Fruit fly (Drosophila melanogaster) whole organism, embryonic: ENCODE measurements around the gene TwdlR.

Source experiments
- ATbp ChIP-seq: fragments of 200-800 bp; sonication (Bioruptor generic); optimal IDR thresholded peaks from 2 replicates; lab custom pipeline; 2017; ENCODE audit warnings: missing biosample characterization, mild to moderate bottlenecking, missing genetic modification characterization, missing genetic modification reagents
- Bdp1 ChIP-seq: fragments of 200-800 bp; sonication (Bioruptor generic); optimal IDR thresholded peaks from 3 replicates; lab custom pipeline; 2016; ENCODE audit warnings: missing biosample characterization, missing genetic modification characterization
- CG10654 ChIP-seq: fragments of 200-800 bp; sonication (Bioruptor generic); optimal IDR thresholded peaks from 2 replicates; lab custom pipeline; 2016; ENCODE audit warnings: missing biosample characterization, missing genetic modification characterization
- CG11696 ChIP-seq: fragments of 200-800 bp; sonication (Bioruptor generic); IDR thresholded peaks from 2 replicates; pipeline ENCODE4 v1.3.6; 2022; ENCODE audit warnings: missing biosample characterization, missing genetic modification characterization
- CG13894 ChIP-seq: fragments of 200-800 bp; sonication (Bioruptor generic); optimal IDR thresholded peaks from 3 replicates; lab custom pipeline; 2018; ENCODE audit warnings: missing biosample characterization, mild to moderate bottlenecking, missing genetic modification characterization, moderate library complexity
- CG1529 ChIP-seq: fragments of 200-800 bp; sonication (Bioruptor generic); optimal IDR thresholded peaks from 3 replicates; lab custom pipeline; 2018; ENCODE audit warnings: missing biosample characterization, missing genetic modification characterization
- CG15514 ChIP-seq: fragments of 200-800 bp; sonication (Bioruptor generic); optimal IDR thresholded peaks from 3 replicates; lab custom pipeline; 2017; ENCODE audit warnings: missing biosample characterization, missing genetic modification characterization, mild to moderate bottlenecking, moderate library complexity, missing genetic modification reagents
- CG15696 ChIP-seq: fragments of 200-800 bp; sonication (Bioruptor generic); optimal IDR thresholded peaks from 2 replicates; lab custom pipeline; 2019; ENCODE audit warnings: missing biosample characterization, mild to moderate bottlenecking, missing genetic modification characterization, moderate library complexity
- CG17568 ChIP-seq: fragments of 200-800 bp; sonication (Bioruptor generic); optimal IDR thresholded peaks from 2 replicates; lab custom pipeline; 2018; ENCODE audit warnings: missing biosample characterization, mild to moderate bottlenecking, missing genetic modification characterization, moderate library complexity
- CG17829 ChIP-seq: fragments of 200-800 bp; optimal IDR thresholded peaks from 2 replicates; lab custom pipeline; 2019; ENCODE audit warnings: missing biosample characterization, mild to moderate bottlenecking, missing genetic modification characterization, moderate library complexity
- CG18599 ChIP-seq: fragments of 200-800 bp; sonication (Bioruptor generic); optimal IDR thresholded peaks from 3 replicates; lab custom pipeline; 2017; ENCODE audit warnings: missing biosample characterization, missing genetic modification characterization, mild to moderate bottlenecking, moderate library complexity, missing genetic modification reagents
- CG2889 ChIP-seq: fragments of 200-800 bp; sonication (Bioruptor generic); IDR thresholded peaks from 3 replicates; pipeline ENCODE4 v1.3.6; 2022; ENCODE audit warnings: missing biosample characterization, missing genetic modification characterization
- CG34422 ChIP-seq: fragments of 200-800 bp; sonication (Bioruptor generic); IDR thresholded peaks from 3 replicates; pipeline ENCODE4 v1.3.6; 2022; ENCODE audit warnings: missing biosample characterization, missing genetic modification characterization
- CG3726 ChIP-seq: fragments of 200-800 bp; sonication (Bioruptor generic); IDR thresholded peaks from 3 replicates; pipeline ENCODE4, ENCODE4 v1.3.6; 2022; ENCODE audit warnings: missing biosample characterization, missing genetic modification characterization
- CG4404 ChIP-seq: fragments of 200-800 bp; sonication (Bioruptor generic); IDR thresholded peaks from 2 replicates; pipeline ENCODE4 v1.3.6; 2022; ENCODE audit warnings: missing biosample characterization, missing genetic modification characterization
- CG4854 ChIP-seq: fragments of 200-800 bp; sonication (Bioruptor generic); optimal IDR thresholded peaks from 2 replicates; lab custom pipeline; 2016; ENCODE audit warnings: missing biosample characterization, missing genetic modification characterization, inconsistent platforms
- CG6813 ChIP-seq: fragments of 200-800 bp; sonication (Bioruptor generic); optimal IDR thresholded peaks from 2 replicates; lab custom pipeline; 2017; ENCODE audit warnings: missing biosample characterization, missing genetic modification characterization, mild to moderate bottlenecking, moderate library complexity, missing genetic modification reagents
- CG7786 ChIP-seq: fragments of 200-800 bp; sonication (Bioruptor generic); optimal IDR thresholded peaks from 2 replicates; lab custom pipeline; 2016; ENCODE audit warnings: missing biosample characterization, missing genetic modification characterization
- ERR ChIP-seq: fragments of 200-800 bp; sonication (Bioruptor generic); optimal IDR thresholded peaks from 2 replicates; lab custom pipeline; 2016; ENCODE audit warnings: missing biosample characterization, missing genetic modification characterization
- Fer3 ChIP-seq: fragments of 200-800 bp; sonication (Bioruptor generic); optimal IDR thresholded peaks from 2 replicates; lab custom pipeline; 2018; ENCODE audit warnings: missing biosample characterization, mild to moderate bottlenecking, missing genetic modification characterization, moderate library complexity
- Jarid2 ChIP-seq: fragments of 200-800 bp; sonication (Bioruptor generic); optimal IDR thresholded peaks from 3 replicates; lab custom pipeline; 2017; ENCODE audit warnings: mild to moderate bottlenecking, missing biosample characterization, missing genetic modification reagents, missing genetic modification characterization
- MTF-1 ChIP-seq: fragments of 200-800 bp; sonication (Bioruptor generic); optimal IDR thresholded peaks from 2 replicates; lab custom pipeline; 2018; ENCODE audit warnings: missing biosample characterization, mild to moderate bottlenecking, missing genetic modification characterization, borderline replicate concordance
- Nf-YC ChIP-seq: fragments of 200-800 bp; optimal IDR thresholded peaks from 3 replicates; lab custom pipeline; 2019; ENCODE audit warnings: missing biosample characterization, mild to moderate bottlenecking, missing genetic modification characterization, moderate library complexity
- Oaz ChIP-seq: fragments of 200-800 bp; sonication (Bioruptor generic); IDR thresholded peaks from 2 replicates; pipeline ENCODE4 v1.3.6; 2022; ENCODE audit warnings: missing biosample characterization, missing genetic modification characterization
- Opbp ChIP-seq: fragments of 200-800 bp; sonication (Bioruptor generic); IDR thresholded peaks from 3 replicates; pipeline ENCODE4 v1.3.6; 2022; ENCODE audit warnings: missing biosample characterization, missing genetic modification characterization; ENCODE audit not compliant: partially characterized antibody
- Six4 ChIP-seq: fragments of 200-800 bp; sonication (Bioruptor generic); optimal IDR thresholded peaks from 2 replicates; lab custom pipeline; 2016; ENCODE audit warnings: missing biosample characterization, missing genetic modification characterization
- Xbp1 ChIP-seq: fragments of 200-800 bp; sonication (Bioruptor generic); optimal IDR thresholded peaks from 3 replicates; lab custom pipeline; 2016; ENCODE audit warnings: missing biosample characterization, mild to moderate bottlenecking, missing genetic modification characterization
- bigmax ChIP-seq: fragments of 200-800 bp; sonication (Bioruptor generic); optimal IDR thresholded peaks from 2 replicates; lab custom pipeline; 2018; ENCODE audit warnings: missing biosample characterization, mild to moderate bottlenecking, missing genetic modification characterization
- bowl ChIP-seq: fragments of 200-800 bp; sonication (Bioruptor generic); IDR thresholded peaks from 2 replicates; pipeline ENCODE4 v1.3.6; 2022; ENCODE audit warnings: missing biosample characterization, missing genetic modification characterization
- bsh ChIP-seq, 2 experiments: fragments of 200-800 bp; sonication (Bioruptor generic); optimal IDR thresholded peaks; 2 replicates each; lab custom pipeline; 2017 to 2018; ENCODE audit warnings: mild to moderate bottlenecking in 2 of 2, missing biosample characterization in 2 of 2, missing genetic modification characterization in 2 of 2, moderate library complexity in 1 of 2
- chinmo ChIP-seq: fragments of 200-800 bp; sonication (Bioruptor generic); IDR thresholded peaks from 4 replicates; pipeline ENCODE4 v1.3.6; 2022; ENCODE audit warnings: missing biosample characterization, missing genetic modification characterization; ENCODE audit not compliant: partially characterized antibody
- chn ChIP-seq: fragments of 200-800 bp; sonication (Bioruptor generic); optimal IDR thresholded peaks from 2 replicates; lab custom pipeline; 2016; ENCODE audit warnings: missing biosample characterization, missing genetic modification characterization
- corto ChIP-seq: fragments of 200-800 bp; sonication (Bioruptor generic); optimal IDR thresholded peaks from 2 replicates; lab custom pipeline; 2016; ENCODE audit warnings: missing biosample characterization, mild to moderate bottlenecking, missing genetic modification characterization, moderate library complexity
- dan ChIP-seq: fragments of 200-800 bp; sonication (Bioruptor generic); IDR thresholded peaks from 2 replicates; pipeline ENCODE4 v1.3.6; 2022; ENCODE audit warnings: missing biosample characterization, missing genetic modification characterization
- dati ChIP-seq: fragments of 200-800 bp; sonication (Bioruptor generic); IDR thresholded peaks from 2 replicates; pipeline ENCODE4 v1.3.6; 2022; ENCODE audit warnings: missing biosample characterization, missing genetic modification characterization
- gce ChIP-seq: fragments of 200-800 bp; sonication (Bioruptor generic); IDR thresholded peaks from 3 replicates; pipeline ENCODE4 v1.3.6; 2022; ENCODE audit warnings: missing biosample characterization, missing genetic modification characterization
- ham ChIP-seq: fragments of 200-800 bp; sonication (Bioruptor generic); IDR thresholded peaks from 2 replicates; pipeline ENCODE4 v1.3.6; 2022; ENCODE audit warnings: missing biosample characterization, missing genetic modification characterization
- her ChIP-seq: fragments of 200-800 bp; sonication (Bioruptor generic); optimal IDR thresholded peaks from 2 replicates; lab custom pipeline; 2016; ENCODE audit warnings: missing biosample characterization, missing genetic modification characterization
- hkb ChIP-seq, 2 experiments: fragments of 200-800 bp in 1 of 2; fragments of >200 bp in 1 of 2; sonication (Bioruptor generic) in 1 of 2; IDR thresholded peaks in 1 of 2; optimal IDR thresholded peaks in 1 of 2; 2 replicates each; pipeline versions ENCODE4 v1.3.6 to Lab custom; 2017 to 2022; ENCODE audit warnings: missing biosample characterization in 1 of 2, missing genetic modification characterization in 1 of 2
- hth ChIP-seq: fragments of >200 bp; optimal IDR thresholded peaks from 2 replicates; lab custom pipeline; 2017; ENCODE audit warnings: inconsistent platforms
- kah ChIP-seq: fragments of 200-800 bp; sonication (Bioruptor generic); optimal IDR thresholded peaks from 2 replicates; lab custom pipeline; 2018; ENCODE audit warnings: missing biosample characterization, mild to moderate bottlenecking, missing genetic modification characterization
- nerfin-1 ChIP-seq: fragments of 200-800 bp; sonication (Bioruptor generic); optimal IDR thresholded peaks from 3 replicates; lab custom pipeline; 2019; ENCODE audit warnings: missing biosample characterization, mild to moderate bottlenecking, missing genetic modification characterization, moderate library complexity
- pita ChIP-seq: fragments of 200-800 bp; sonication (Bioruptor generic); optimal IDR thresholded peaks from 2 replicates; lab custom pipeline; 2017; ENCODE audit warnings: missing biosample characterization, mild to moderate bottlenecking, missing genetic modification characterization
- repo ChIP-seq: fragments of 200-800 bp; sonication (Bioruptor generic); optimal IDR thresholded peaks from 2 replicates; lab custom pipeline; 2016; ENCODE audit warnings: missing biosample characterization, missing genetic modification characterization
- sima ChIP-seq: fragments of 200-800 bp; sonication (Bioruptor generic); optimal IDR thresholded peaks from 2 replicates; lab custom pipeline; 2016; ENCODE audit warnings: missing biosample characterization, missing genetic modification characterization
- sob ChIP-seq: fragments of 200-800 bp; sonication (Bioruptor generic); IDR thresholded peaks from 2 replicates; pipeline ENCODE4 v1.3.6; 2022; ENCODE audit warnings: missing biosample characterization, missing genetic modification characterization
- stc ChIP-seq: fragments of 200-800 bp; sonication (Bioruptor generic); IDR thresholded peaks from 2 replicates; pipeline ENCODE4 v1.3.6; 2022; ENCODE audit warnings: missing biosample characterization, missing genetic modification characterization
- twi ChIP-seq: fragments of 200-800 bp; optimal IDR thresholded peaks from 2 replicates; lab custom pipeline; 2019; ENCODE audit warnings: missing biosample characterization, mild to moderate bottlenecking, missing genetic modification characterization, moderate library complexity
- tx ChIP-seq: fragments of 200-800 bp; sonication (Bioruptor generic); optimal IDR thresholded peaks from 2 replicates; lab custom pipeline; 2016; ENCODE audit warnings: missing biosample characterization, missing genetic modification characterization
- zen ChIP-seq: fragments of 200-800 bp; sonication (Bioruptor generic); optimal IDR thresholded peaks from 3 replicates; lab custom pipeline; 2018; ENCODE audit warnings: missing biosample characterization, mild to moderate bottlenecking, missing genetic modification characterization, moderate library complexity

Gene TwdlR

DNA sequence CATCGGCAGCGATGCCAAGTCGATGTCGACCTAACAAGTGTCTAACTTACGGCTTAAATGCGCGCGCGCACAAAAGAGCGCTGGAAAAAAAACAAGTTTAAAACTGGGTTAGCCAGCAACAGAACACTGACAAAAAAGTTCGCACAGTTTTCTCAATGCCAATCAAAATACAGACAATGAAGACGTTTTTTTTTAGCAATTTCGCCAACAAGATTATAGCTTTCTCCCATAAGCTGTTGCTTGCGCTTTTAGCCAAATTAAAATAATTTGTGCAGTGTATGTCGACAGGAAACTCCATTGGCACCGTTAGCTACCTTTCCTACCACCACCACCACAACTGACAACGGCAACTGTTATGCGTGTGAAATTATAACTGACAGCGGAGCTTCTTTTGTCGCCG lies 19.9 kb downstream of the TwdlR start (continued):
- TF ChIP-seq pita, result no peak
- no peak for TF ChIP-seq hth
- TF ChIP-seq Xbp1 (GFP tag; lab: Kevin White, UChicago), result peak; percentile 53
- no peak for TF ChIP-seq nerfin-1 (tag; lab: Kevin White, UChicago)
- no peak for TF ChIP-seq CG15696 (tag; lab: Kevin White, UChicago)
- no peak for TF ChIP-seq twi (tag; lab: Kevin White, UChicago)
- TF ChIP-seq Nf-YC (tag; lab: Kevin White, UChicago), result no peak
- TF ChIP-seq zen (tag; lab: Kevin White, UChicago), result no peak
- no peak for TF ChIP-seq dan (GFP tag; lab: Robert Waterston, UW)
- TF ChIP-seq tx (GFP tag; lab: Kevin White, UChicago), result peak; percentile 31
- TF ChIP-seq ham (GFP tag; lab: Robert Waterston, UW), result no peak
- TF ChIP-seq CG15514 (GFP tag; lab: Kevin White, UChicago), result peak; percentile 47
- no peak for TF ChIP-seq sima (GFP tag; lab: Kevin White, UChicago)
- no peak for TF ChIP-seq CG11696 (GFP tag; lab: Robert Waterston, UW)
- 0 out of 3 replicates have a peak, but pooled peaks have one; percentile 15 for TF ChIP-seq gce
- no peak for TF ChIP-seq hkb (optimal IDR thresholded peaks at IDR 0.05; lab: Kevin White, UChicago)
- peak; percentile 69 for TF ChIP-seq hkb (GFP tag; IDR thresholded peaks at IDR 0.05; lab: Robert Waterston, UW)
- TF ChIP-seq CG6813 (GFP tag; lab: Kevin White, UChicago), result peak; percentile 14
- TF ChIP-seq sob (GFP tag; lab: Robert Waterston, UW), result peak; percentile 49; the same call in 1 of the 2 replicates
- TF ChIP-seq Oaz (GFP tag; lab: Robert Waterston, UW), result no peak
- TF ChIP-seq CG2889 (GFP tag; lab: Robert Waterston, UW), result 0 out of 3 replicates have a peak, but pooled peaks have one; percentile 7
- TF ChIP-seq CG1529 (GFP tag; lab: Kevin White, UChicago), result no peak
- TF ChIP-seq CG18599, result peak; percentile 69
- no peak for TF ChIP-seq Six4 (GFP tag; lab: Kevin White, UChicago)
- TF ChIP-seq CG10654 (GFP tag; lab: Kevin White, UChicago), result no peak
- TF ChIP-seq corto, result no peak
- peak; percentile 11 for TF ChIP-seq chn (GFP tag; lab: Kevin White, UChicago)
- TF ChIP-seq CG13894 (tag; lab: Kevin White, UChicago), result no peak
- TF ChIP-seq bowl (GFP tag; lab: Robert Waterston, UW), result no peak
- peak; percentile 29 for TF ChIP-seq CG7786 (GFP tag; lab: Kevin White, UChicago)
- 0 out of 2 replicates have a peak, but pooled peaks have one; percentile 24 for TF ChIP-seq CG4404
- TF ChIP-seq Jarid2, result no peak
- no peak for TF ChIP-seq MTF-1
- TF ChIP-seq ERR, result no peak
- TF ChIP-seq chinmo (GFP tag; lab: Robert Waterston, UW), result no peak
- TF ChIP-seq Fer3 (tag; lab: Kevin White, UChicago), result peak; percentile 57
- TF ChIP-seq CG3726 (GFP tag; lab: Robert Waterston, UW), result 0 out of 3 replicates have a peak, but pooled peaks have one; percentile 44
- no peak for TF ChIP-seq CG17829 (tag; lab: Kevin White, UChicago)
- peak; percentile 3 for TF ChIP-seq repo (GFP tag; lab: Kevin White, UChicago)
- TF ChIP-seq CG34422 (GFP tag; lab: Robert Waterston, UW), result 0 out of 3 replicates have a peak, but pooled peaks have one; percentile 35
- no peak for TF ChIP-seq bsh (GFP tag; optimal IDR thresholded peaks at IDR 0.05; lab: Kevin White, UChicago)
- TF ChIP-seq ATbp (GFP tag; lab: Kevin White, UChicago), result peak; percentile 14
- no peak for TF ChIP-seq her (GFP tag; lab: Kevin White, UChicago)
- no peak for TF ChIP-seq dati
- no peak for TF ChIP-seq CG17568
- no peak for TF ChIP-seq CG4854 (GFP tag; lab: Kevin White, UChicago)
- no peak for TF ChIP-seq Bdp1 (GFP tag; lab: Kevin White, UChicago)
- no peak for TF ChIP-seq bigmax (GFP tag; lab: Kevin White, UChicago)
- TF ChIP-seq stc (GFP tag; lab: Robert Waterston, UW), result peak; percentile 40; the same call in 1 of the 2 replicates
- no peak for TF ChIP-seq Opbp (GFP tag; lab: Robert Waterston, UW)
- TF ChIP-seq kah (GFP tag; lab: Kevin White, UChicago), result no peak
